Worm (Caenorhabditis elegans): ENCODE data around the gene ttc-39B.

- no peak for TF ChIP-seq snpc-4 (tag; optimal IDR thresholded peaks at IDR 0.05)
- no peak for TF ChIP-seq nhr-237 (tag; optimal IDR thresholded peaks at IDR 0.05)
- TF ChIP-seq unc-39 (tag; optimal IDR thresholded peaks at IDR 0.05), result no peak
- TF ChIP-seq lin-13 (tag; optimal IDR thresholded peaks at IDR 0.05), result no peak
- TF ChIP-seq elt-3 (tag; optimal IDR thresholded peaks at IDR 0.05), result no peak
- no peak for TF ChIP-seq elt-1 (tag; optimal IDR thresholded peaks at IDR 0.05; ENCODE audit: borderline replicate concordance, insufficient read depth)
- no peak for TF ChIP-seq pha-4 (tag; optimal IDR thresholded peaks at IDR 0.05)
- no peak for TF ChIP-seq ces-1 (GFP tag; optimal IDR thresholded peaks at IDR 0.05)
- TF ChIP-seq lin-32 (GFP tag; optimal IDR thresholded peaks at IDR 0.05), result no peak
Observed at ce11 chrII:6283074-6283473, 50.7 kb downstream of the ttc-39B start, which contains the start of gene F13H8.1.

All from whole organism, mixed stage, embryonic.